Fruit fly (Drosophila melanogaster): Measurements from ENCODE around the gene CG9953.

The CG9953 gene

dm6 chr3L:6988942-6989569 lies 19.6 kb downstream of the CG9953 start (continued):
- TF ChIP-seq abd-A (tag; optimal IDR thresholded peaks at IDR 0.05) (peak; percentile 20), zfh2 (GFP tag; optimal IDR thresholded peaks at IDR 0.05) (peak; percentile 64), Sry-β (GFP tag; optimal IDR thresholded peaks at IDR 0.05) (peak; percentile 45), CG12769 (tag; optimal IDR thresholded peaks at IDR 0.05) (peak; percentile 33), sr (GFP tag; IDR thresholded peaks at IDR 0.05) (peak; percentile 45; the same call in 2 of the 3 replicates), CG7745 (tag; optimal IDR thresholded peaks at IDR 0.05) (no peak), unpg (GFP tag; optimal IDR thresholded peaks at IDR 0.05) (peak; percentile 80), CG18764 (GFP tag; optimal IDR thresholded peaks at IDR 0.05) (peak; percentile 82), kah (GFP tag; optimal IDR thresholded peaks at IDR 0.05) (peak; percentile 76), lmd (GFP tag; IDR thresholded peaks at IDR 0.05) (peak; percentile 91), CG13775 (GFP tag; optimal IDR thresholded peaks at IDR 0.05) (peak; percentile 91), ken (GFP tag; IDR thresholded peaks at IDR 0.05) (0 out of 3 replicates have a peak, but pooled peaks have one; percentile 33), CG7271 (tag; optimal IDR thresholded peaks at IDR 0.05) (no peak), CG10543 (GFP tag; optimal IDR thresholded peaks at IDR 0.05) (peak; percentile 92), mirr (GFP tag; optimal IDR thresholded peaks at IDR 0.05) (peak; percentile 18), CG9876 (GFP tag; optimal IDR thresholded peaks at IDR 0.05) (peak; percentile 36), CG4424 (GFP tag; optimal IDR thresholded peaks at IDR 0.05) (peak; percentile 97), Blimp-1 (GFP tag; optimal IDR thresholded peaks at IDR 0.05) (peak; percentile 89), CG30403 (GFP tag; optimal IDR thresholded peaks at IDR 0.05) (peak; percentile 95), CTCF (GFP tag; optimal IDR thresholded peaks at IDR 0.05) (peak; percentile 34)

dm6 chr3L:6990288-6990687 lies 20.8 kb downstream of the CG9953 start, which contains the start of gene bin:
Gene bin (plus strand): TSS chr3L:6990622.
- TF ChIP-seq z (GFP tag; IDR thresholded peaks at IDR 0.05) (peak; percentile 83), lov (optimal IDR thresholded peaks at IDR 0.05) (no peak), lov (GFP tag; IDR thresholded peaks at IDR 0.05) (no peak), sr (GFP tag; IDR thresholded peaks at IDR 0.05) (peak; percentile 95), Hmr (GFP tag; optimal IDR thresholded peaks at IDR 0.05) (no peak), Nf-YB (GFP tag; optimal IDR thresholded peaks at IDR 0.05) (peak; percentile 85), psq (GFP tag; optimal IDR thresholded peaks at IDR 0.05) (no peak), Nf-YC (tag; optimal IDR thresholded peaks at IDR 0.05) (peak; percentile 77), sd (tag; optimal IDR thresholded peaks at IDR 0.05) (peak; percentile 6), slbo (GFP tag; IDR thresholded peaks at IDR 0.05) (no peak), ap (GFP tag; IDR thresholded peaks at IDR 0.05) (no peak), Deaf1 (tag; optimal IDR thresholded peaks at IDR 0.05) (peak; percentile 53), inv (GFP tag; IDR thresholded peaks at IDR 0.05; ENCODE audit: partially characterized antibody) (no peak), tll (GFP tag; optimal IDR thresholded peaks at IDR 0.05) (no peak), Trl (optimal IDR thresholded peaks at IDR 0.05) (peak; percentile 1 to 26), Trl (GFP tag; optimal IDR thresholded peaks at IDR 0.05) (no peak), CG12659 (GFP tag; optimal IDR thresholded peaks at IDR 0.05) (no peak)

dm6 chr3L:6993350-6993749 lies 23.9 kb downstream of the CG9953 start:
- no peak for TF ChIP-seq Ada2b (GFP tag; IDR thresholded peaks at IDR 0.05)
- no peak for TF ChIP-seq ham (GFP tag; IDR thresholded peaks at IDR 0.05)
- peak; percentile 29 for TF ChIP-seq CG2712 (tag; optimal IDR thresholded peaks at IDR 0.05)
- no peak for TF ChIP-seq Adf1 (GFP tag; IDR thresholded peaks at IDR 0.05)
- no peak for TF ChIP-seq CG7987 (GFP tag; optimal IDR thresholded peaks at IDR 0.05)
- no peak for TF ChIP-seq H2.0 (GFP tag; IDR thresholded peaks at IDR 0.05)
- peak; percentile 17; the same call in 1 of the 3 replicates for TF ChIP-seq tgo (GFP tag; IDR thresholded peaks at IDR 0.05)
- TF ChIP-seq pnt (GFP tag; optimal IDR thresholded peaks at IDR 0.05) = no peak
- TF ChIP-seq zf30C (GFP tag; optimal IDR thresholded peaks at IDR 0.05) = peak; percentile 44
- TF ChIP-seq CG15696 (tag; optimal IDR thresholded peaks at IDR 0.05) = peak; percentile 8
- no peak for TF ChIP-seq Drgx (GFP tag; IDR thresholded peaks at IDR 0.05)
- no peak for TF ChIP-seq CG15073 (GFP tag; optimal IDR thresholded peaks at IDR 0.05)
- TF ChIP-seq CG1603 (tag; optimal IDR thresholded peaks at IDR 0.05) = peak; percentile 40
- no peak for TF ChIP-seq prd (optimal IDR thresholded peaks at IDR 0.05)
- TF ChIP-seq prd (GFP tag; IDR thresholded peaks at IDR 0.05) = peak; percentile 36; the same call in 2 of the 3 replicates

All from whole organism, embryonic.